Fruit fly (Drosophila melanogaster): ENCODE data around the gene Lim1.

The Lim1 gene

DNA sequence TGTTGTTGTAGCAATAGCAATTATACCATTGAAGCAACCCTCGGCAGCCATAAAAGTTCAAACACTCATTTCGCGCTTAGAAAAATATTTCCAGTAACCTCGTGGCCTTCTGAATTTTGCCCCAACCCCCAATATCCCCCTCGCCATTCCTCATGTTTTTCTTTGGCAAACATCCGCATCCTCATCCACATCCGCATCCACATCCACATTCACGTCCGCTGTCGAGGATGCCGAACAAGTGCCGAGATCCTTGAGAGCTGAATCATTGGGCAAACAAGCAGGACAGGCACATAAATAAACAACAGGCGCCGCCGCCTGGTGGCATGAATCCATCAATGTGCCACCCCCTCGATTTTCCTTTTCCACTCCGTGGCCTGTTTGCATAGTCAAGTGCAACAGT, 34.8 kb downstream of the Lim1 start:
- no peak for TF ChIP-seq CG15710 (tag; optimal IDR thresholded peaks at IDR 0.05)
- no peak for TF ChIP-seq D1 (tag; optimal IDR thresholded peaks at IDR 0.05)
- no peak for TF ChIP-seq CG12605 (GFP tag; IDR thresholded peaks at IDR 0.05)

DNA sequence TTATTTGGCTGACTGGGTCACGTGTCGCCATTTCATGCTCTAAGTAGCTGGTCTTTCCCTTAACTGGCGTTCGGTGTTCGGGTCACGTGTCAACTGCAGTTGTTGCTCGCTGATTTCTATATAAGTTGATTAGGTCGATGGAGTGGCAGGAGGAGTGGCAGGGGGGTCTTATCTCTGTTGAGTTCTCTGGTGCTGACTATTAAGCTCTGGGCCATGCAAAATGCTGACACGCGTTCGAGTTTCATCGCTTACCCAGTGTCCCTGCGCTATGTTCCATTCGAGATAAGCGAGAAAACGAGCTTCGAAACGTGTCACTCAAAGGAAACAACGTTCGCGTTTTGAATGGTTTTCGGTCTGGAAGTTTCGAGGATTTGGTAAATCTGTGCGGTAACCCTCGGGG, 36.4 kb downstream of the Lim1 start:
- no peak for TF ChIP-seq CG9948 (tag; optimal IDR thresholded peaks at IDR 0.05)
- TF ChIP-seq D1 (tag; optimal IDR thresholded peaks at IDR 0.05): no peak
- no peak for TF ChIP-seq CG12605 (GFP tag; IDR thresholded peaks at IDR 0.05)
- no peak for TF ChIP-seq CG13204 (GFP tag; optimal IDR thresholded peaks at IDR 0.05)
- no peak for TF ChIP-seq gl (tag; optimal IDR thresholded peaks at IDR 0.05)
- TF ChIP-seq CG15710 (tag; optimal IDR thresholded peaks at IDR 0.05): no peak
- TF ChIP-seq CG8301 (tag; optimal IDR thresholded peaks at IDR 0.05): no peak
- no peak for TF ChIP-seq rn (GFP tag; IDR thresholded peaks at IDR 0.05)
- TF ChIP-seq EcR (GFP tag; optimal IDR thresholded peaks at IDR 0.05): no peak
- TF ChIP-seq CG34367 (tag; optimal IDR thresholded peaks at IDR 0.05): no peak
- TF ChIP-seq Ets98B (GFP tag; IDR thresholded peaks at IDR 0.05): no peak
- no peak for TF ChIP-seq CG17806 (tag; optimal IDR thresholded peaks at IDR 0.05)
- TF ChIP-seq fd96Ca (GFP tag; IDR thresholded peaks at IDR 0.05): no peak
- TF ChIP-seq CG14655 (GFP tag; optimal IDR thresholded peaks at IDR 0.05): no peak
- TF ChIP-seq CG4496 (GFP tag; IDR thresholded peaks at IDR 0.05): no peak
- TF ChIP-seq Snoo (tag; optimal IDR thresholded peaks at IDR 0.05): no peak
- TF ChIP-seq Pif1A (GFP tag; optimal IDR thresholded peaks at IDR 0.05): no peak

DNA sequence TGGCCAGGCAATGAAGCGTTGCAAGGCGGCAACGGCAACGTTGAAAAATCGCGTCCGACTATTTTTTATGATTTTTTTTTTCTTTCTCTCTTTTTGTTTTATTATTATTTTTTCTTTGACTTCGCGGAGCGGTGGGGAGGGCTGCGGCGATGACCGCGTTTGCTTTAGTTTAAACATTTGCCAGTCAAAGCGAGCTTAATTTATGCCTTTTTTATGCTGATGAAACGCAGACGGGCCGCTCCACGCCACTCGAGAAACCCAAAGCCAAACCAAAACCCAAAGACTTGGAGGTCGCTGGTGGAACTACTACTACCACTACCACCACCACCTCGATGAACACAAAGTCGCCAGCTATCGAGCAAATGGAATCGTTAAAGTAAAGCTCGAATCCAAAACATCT, 38.3 kb downstream of the Lim1 start:
- no peak for TF ChIP-seq Pif1A (GFP tag; optimal IDR thresholded peaks at IDR 0.05)
- TF ChIP-seq CG14655 (GFP tag; optimal IDR thresholded peaks at IDR 0.05): no peak
- no peak for TF ChIP-seq gl (tag; optimal IDR thresholded peaks at IDR 0.05)
- TF ChIP-seq CG12605 (GFP tag; IDR thresholded peaks at IDR 0.05): no peak
- TF ChIP-seq CG15710 (tag; optimal IDR thresholded peaks at IDR 0.05): no peak
- TF ChIP-seq Snoo (tag; optimal IDR thresholded peaks at IDR 0.05): no peak
- no peak for TF ChIP-seq Pif1B (GFP tag; optimal IDR thresholded peaks at IDR 0.05)
- TF ChIP-seq CG8301 (tag; optimal IDR thresholded peaks at IDR 0.05): no peak
- TF ChIP-seq D1 (tag; optimal IDR thresholded peaks at IDR 0.05): no peak
- TF ChIP-seq CG10348 (GFP tag; IDR thresholded peaks at IDR 0.05): no peak
- TF ChIP-seq Ets98B (GFP tag; IDR thresholded peaks at IDR 0.05): no peak
- no peak for TF ChIP-seq CG17806 (tag; optimal IDR thresholded peaks at IDR 0.05)
- TF ChIP-seq CG34367 (tag; optimal IDR thresholded peaks at IDR 0.05): no peak
- no peak for TF ChIP-seq fd96Ca (GFP tag; IDR thresholded peaks at IDR 0.05)
- no peak for TF ChIP-seq rn (GFP tag; IDR thresholded peaks at IDR 0.05)
- no peak for TF ChIP-seq EcR (GFP tag; optimal IDR thresholded peaks at IDR 0.05)
- TF ChIP-seq CG8159 (tag; optimal IDR thresholded peaks at IDR 0.05): no peak
- no peak for TF ChIP-seq CG9948 (tag; optimal IDR thresholded peaks at IDR 0.05)
- TF ChIP-seq CG4496 (GFP tag; IDR thresholded peaks at IDR 0.05): no peak

DNA sequence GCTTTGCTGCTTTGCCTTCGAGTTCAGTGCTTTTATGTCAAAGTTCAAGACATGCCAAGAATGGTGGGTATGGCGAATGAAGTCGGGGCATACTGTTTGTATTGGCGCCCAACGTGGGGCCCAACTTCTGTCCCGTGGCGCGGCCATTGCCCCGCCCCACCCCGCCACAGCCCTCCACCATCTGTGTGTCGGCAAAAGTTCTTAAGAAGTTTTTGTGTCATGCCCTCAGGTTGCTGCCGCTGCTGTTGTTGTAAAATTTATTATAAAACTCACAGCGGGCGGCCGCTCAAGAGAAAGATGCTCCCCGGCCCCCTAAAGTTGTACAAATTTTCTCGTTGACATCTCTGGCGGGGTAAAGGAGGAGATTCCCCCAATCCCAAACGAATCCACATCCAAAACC, 40.3 kb downstream of the Lim1 start:
- TF ChIP-seq Ets98B (GFP tag; IDR thresholded peaks at IDR 0.05) (no peak), CG4496 (GFP tag; IDR thresholded peaks at IDR 0.05) (no peak), CG12605 (GFP tag; IDR thresholded peaks at IDR 0.05) (no peak), CG8159 (tag; optimal IDR thresholded peaks at IDR 0.05) (no peak), CG32121 (GFP tag; IDR thresholded peaks at IDR 0.05) (no peak), CG13204 (GFP tag; optimal IDR thresholded peaks at IDR 0.05) (no peak), rn (GFP tag; IDR thresholded peaks at IDR 0.05) (no peak), CG10348 (GFP tag; IDR thresholded peaks at IDR 0.05) (no peak), Snoo (tag; optimal IDR thresholded peaks at IDR 0.05) (no peak), CG9948 (tag; optimal IDR thresholded peaks at IDR 0.05) (no peak), CG17806 (tag; optimal IDR thresholded peaks at IDR 0.05) (no peak)

DNA sequence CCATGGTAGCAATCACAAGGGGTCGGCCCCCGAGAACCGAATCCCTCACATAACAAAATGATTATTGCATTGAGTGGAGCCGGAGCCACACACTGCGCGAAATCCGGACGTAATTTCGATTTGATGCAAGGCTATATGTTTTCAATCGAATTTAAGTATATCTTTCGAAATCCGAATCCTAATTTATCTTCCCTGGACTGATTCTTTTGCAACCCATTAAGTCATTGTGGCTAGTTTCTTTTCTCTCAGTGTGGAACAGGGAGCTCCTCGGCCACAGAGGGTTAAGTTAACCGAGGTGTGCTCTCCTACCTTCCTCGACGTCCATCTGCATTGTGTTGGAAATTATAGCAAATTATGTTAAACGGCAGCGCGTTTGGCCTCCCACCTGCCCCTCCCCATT, 43.3 kb downstream of the Lim1 start:
- TF ChIP-seq EcR (GFP tag; optimal IDR thresholded peaks at IDR 0.05) (no peak), Snoo (tag; optimal IDR thresholded peaks at IDR 0.05) (no peak), CG15710 (tag; optimal IDR thresholded peaks at IDR 0.05) (no peak), CG8159 (tag; optimal IDR thresholded peaks at IDR 0.05) (peak; percentile 13), rn (GFP tag; IDR thresholded peaks at IDR 0.05) (no peak), Pif1B (GFP tag; optimal IDR thresholded peaks at IDR 0.05) (no peak)

DNA sequence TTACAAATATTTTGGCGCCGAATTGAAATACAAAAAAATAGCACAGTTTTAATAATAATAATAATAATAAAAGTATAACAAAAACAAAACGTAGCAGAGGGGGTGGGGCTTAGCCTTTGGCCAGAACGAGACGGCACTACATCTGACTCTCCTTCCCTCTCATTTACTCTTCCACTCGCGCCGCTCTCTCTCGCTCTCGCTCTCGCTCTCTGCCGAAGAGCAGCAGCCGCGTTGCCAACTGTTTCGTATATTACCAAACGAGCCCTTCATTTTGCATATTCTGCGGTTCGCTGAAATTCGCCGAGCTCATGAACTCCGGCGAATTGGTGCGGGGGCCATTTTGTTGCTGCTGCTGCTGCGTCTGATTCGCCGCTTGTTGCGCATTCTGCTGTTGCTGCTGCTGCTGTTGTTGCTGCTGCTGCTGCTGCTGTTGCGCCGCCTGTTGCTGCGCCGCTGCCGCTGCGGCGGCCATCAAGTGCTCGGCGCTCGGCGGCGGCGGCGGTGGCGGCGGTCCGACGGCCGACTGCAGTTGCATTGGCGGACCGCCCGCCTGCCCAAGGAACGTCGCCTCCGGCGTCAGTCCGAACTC, 47.7 kb downstream of the Lim1 start:
- no peak for TF ChIP-seq Ets98B (GFP tag; IDR thresholded peaks at IDR 0.05)
- no peak for TF ChIP-seq CG15710 (tag; optimal IDR thresholded peaks at IDR 0.05)
- TF ChIP-seq CG4496 (GFP tag; IDR thresholded peaks at IDR 0.05): no peak
- no peak for TF ChIP-seq EcR (GFP tag; optimal IDR thresholded peaks at IDR 0.05)
- peak; percentile 27 for TF ChIP-seq CG13204 (GFP tag; optimal IDR thresholded peaks at IDR 0.05)
- peak; percentile 29 for TF ChIP-seq D1 (tag; optimal IDR thresholded peaks at IDR 0.05)
- no peak for TF ChIP-seq Snoo (tag; optimal IDR thresholded peaks at IDR 0.05)
- TF ChIP-seq CG17806 (tag; optimal IDR thresholded peaks at IDR 0.05): no peak
- no peak for TF ChIP-seq CG8301 (tag; optimal IDR thresholded peaks at IDR 0.05)
- TF ChIP-seq CG9948 (tag; optimal IDR thresholded peaks at IDR 0.05): no peak

DNA sequence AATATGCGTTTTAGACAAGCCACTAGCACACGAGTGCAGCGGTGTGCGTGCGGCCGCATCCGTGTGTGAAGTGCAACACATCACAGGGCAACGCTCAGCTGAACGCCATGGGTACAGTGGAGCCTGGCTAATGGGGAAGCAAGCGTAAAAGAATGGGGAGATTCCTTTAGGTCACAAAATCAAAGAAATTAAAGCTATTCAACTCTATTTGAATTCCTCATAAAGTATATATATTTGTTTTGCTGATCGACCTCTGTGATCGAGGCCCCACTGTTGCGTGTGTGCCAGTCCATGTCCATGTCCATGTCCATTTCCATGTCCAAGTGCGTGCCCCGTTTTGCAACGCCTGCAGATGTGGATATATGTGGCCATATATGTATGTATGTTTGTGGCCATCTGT, 50.3 kb downstream of the Lim1 start:
- peak; percentile 35 for TF ChIP-seq CG13204 (GFP tag; optimal IDR thresholded peaks at IDR 0.05)
- TF ChIP-seq D1 (tag; optimal IDR thresholded peaks at IDR 0.05): no peak
- peak; percentile 52 for TF ChIP-seq CG8301 (tag; optimal IDR thresholded peaks at IDR 0.05)
- peak; percentile 73 for TF ChIP-seq CG8159 (tag; optimal IDR thresholded peaks at IDR 0.05)
- TF ChIP-seq CG9948 (tag; optimal IDR thresholded peaks at IDR 0.05): peak; percentile 70
- TF ChIP-seq Pif1B (GFP tag; optimal IDR thresholded peaks at IDR 0.05): peak; percentile 57
- no peak for TF ChIP-seq CG10348 (GFP tag; IDR thresholded peaks at IDR 0.05)
- TF ChIP-seq Ets98B (GFP tag; IDR thresholded peaks at IDR 0.05): peak; percentile 67
- peak; percentile 57 for TF ChIP-seq Pif1A (GFP tag; optimal IDR thresholded peaks at IDR 0.05)
- TF ChIP-seq CG34367 (tag; optimal IDR thresholded peaks at IDR 0.05): peak; percentile 71
- peak; percentile 62 for TF ChIP-seq gl (tag; optimal IDR thresholded peaks at IDR 0.05)
- TF ChIP-seq CG12605 (GFP tag; IDR thresholded peaks at IDR 0.05): peak; percentile 38; the same call in 1 of the 2 replicates
- TF ChIP-seq CG17806 (tag; optimal IDR thresholded peaks at IDR 0.05): peak; percentile 70
- TF ChIP-seq CG32121 (GFP tag; IDR thresholded peaks at IDR 0.05): peak; percentile 31; the same call in 1 of the 2 replicates
- TF ChIP-seq CG4496 (GFP tag; IDR thresholded peaks at IDR 0.05): peak; percentile 74; the same call in 1 of the 3 replicates
- no peak for TF ChIP-seq EcR (GFP tag; optimal IDR thresholded peaks at IDR 0.05)
- peak; percentile 75 for TF ChIP-seq CG15710 (tag; optimal IDR thresholded peaks at IDR 0.05)
- peak; percentile 30; the same call in 1 of the 2 replicates for TF ChIP-seq rn (GFP tag; IDR thresholded peaks at IDR 0.05)
- TF ChIP-seq fd96Ca (GFP tag; IDR thresholded peaks at IDR 0.05): peak; percentile 82
- TF ChIP-seq Snoo (tag; optimal IDR thresholded peaks at IDR 0.05): peak; percentile 22
- TF ChIP-seq CG14655 (GFP tag; optimal IDR thresholded peaks at IDR 0.05): peak; percentile 64
